Worm (Caenorhabditis elegans): Measurements from ENCODE around the gene F13H6.5.
A peak's percentile ranks its signal among the peaks of the same experiment; 100 is the strongest.

F13H6.5 gene

DNA sequence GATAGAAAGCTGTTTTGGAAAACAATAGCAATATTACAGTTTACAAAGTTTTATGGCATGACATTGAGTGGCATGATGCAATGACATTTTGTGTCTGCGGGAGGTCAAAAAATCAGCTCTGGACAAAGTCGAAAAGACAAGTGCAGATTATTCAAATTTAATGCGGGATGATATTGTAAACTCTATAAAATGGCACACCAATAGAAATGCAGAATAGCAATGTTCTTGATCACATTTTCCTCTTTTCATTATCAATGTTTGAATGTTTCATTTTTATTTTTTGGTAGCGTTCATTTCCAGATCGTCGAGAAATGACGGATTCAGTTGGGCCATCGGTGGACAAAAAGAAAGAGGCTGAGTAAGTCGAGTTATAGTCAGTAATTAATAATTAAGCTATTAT lies 45.8 kb downstream of the F13H6.5 start, which contains the start of gene T28C12.2:
T28C12.2 (plus strand) TSS at position 301 of the 400 bp plus-strand sequence.
- TF ChIP-seq tlf-1 (GFP tag; optimal IDR thresholded peaks at IDR 0.05) (no peak), aptf-2 (GFP tag; conservative IDR thresholded peaks at IDR 0.05) (no peak), efl-1 (GFP tag; optimal IDR thresholded peaks at IDR 0.05) (no peak)

DNA sequence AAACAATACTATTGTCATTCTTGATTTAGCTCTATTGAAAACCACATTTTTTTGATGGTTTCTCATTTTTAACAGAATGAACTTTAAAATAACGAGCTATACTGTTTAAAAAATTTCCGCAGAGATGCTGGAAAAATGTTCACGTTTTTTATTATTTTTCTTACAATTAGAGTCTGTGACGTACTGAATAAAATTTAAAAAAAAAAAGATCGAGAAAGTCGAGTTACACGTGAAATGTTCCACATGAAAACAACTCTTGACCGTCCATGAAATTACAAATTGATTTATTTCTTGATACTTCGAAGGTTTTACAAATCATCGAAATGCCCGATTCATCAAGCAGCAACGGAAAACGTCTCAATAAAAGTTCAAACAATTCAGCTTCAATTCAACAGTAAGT lies 47.8 kb downstream of the F13H6.5 start, which contains the start of gene fbxa-202:
fbxa-202 (plus strand) TSS at position 301 of the 400 bp plus-strand sequence.
- TF ChIP-seq lsy-27 (tag; optimal IDR thresholded peaks at IDR 0.05; ENCODE audit: borderline replicate concordance, insufficient read depth) = no peak
- TF ChIP-seq lin-26 (GFP tag; IDR thresholded peaks at IDR 0.05) = no peak
- TF ChIP-seq B0035.1 (tag; optimal IDR thresholded peaks at IDR 0.05) = no peak
- TF ChIP-seq T07F8.4 (tag; optimal IDR thresholded peaks at IDR 0.05) = no peak
- TF ChIP-seq nhr-120 (GFP tag; IDR thresholded peaks at IDR 0.05) = no peak
- TF ChIP-seq cebp-2 (GFP tag; IDR thresholded peaks at IDR 0.05) = no peak
- TF ChIP-seq F55B11.4 (tag; optimal IDR thresholded peaks at IDR 0.05; ENCODE audit: borderline replicate concordance, insufficient read depth) = no peak
- no peak for TF ChIP-seq F22D6.2 (tag; optimal IDR thresholded peaks at IDR 0.05)
- TF ChIP-seq nfya-2 (GFP tag; IDR thresholded peaks at IDR 0.05) = no peak
- TF ChIP-seq attf-6 (GFP tag; IDR thresholded peaks at IDR 0.05) = no peak

DNA sequence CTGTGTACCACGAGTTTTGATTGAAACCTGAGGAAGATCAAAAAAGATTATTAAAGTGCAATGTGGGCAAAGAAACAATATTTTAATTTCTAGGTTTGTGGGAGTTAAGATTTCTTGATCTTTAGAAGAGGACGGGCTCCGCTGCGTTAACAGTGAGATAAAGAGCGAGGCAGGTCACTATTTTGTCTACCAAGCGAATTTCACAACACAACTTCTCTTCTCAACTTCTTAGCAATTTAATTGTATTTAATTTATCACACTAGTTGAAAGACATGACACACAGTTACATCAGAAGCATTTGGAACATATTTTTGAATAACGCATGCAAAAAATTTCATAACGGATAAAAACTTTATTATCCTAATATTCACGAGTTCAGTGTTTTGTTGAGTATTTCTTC lies 48.4 kb downstream of the F13H6.5 start:
- no peak for TF ChIP-seq nhr-90 (tag; optimal IDR thresholded peaks at IDR 0.05)
- no peak for TF ChIP-seq ZK185.1 (tag; optimal IDR thresholded peaks at IDR 0.05; ENCODE audit: poor library complexity, severe bottlenecking)
- TF ChIP-seq ceh-79 (tag; optimal IDR thresholded peaks at IDR 0.05) = no peak
- no peak for TF ChIP-seq attf-6 (GFP tag; IDR thresholded peaks at IDR 0.05)
- TF ChIP-seq dox-1 (GFP tag; IDR thresholded peaks at IDR 0.05) = peak; percentile 46
- TF ChIP-seq Y53F4B.3 (GFP tag; IDR thresholded peaks at IDR 0.05) = no peak
- no peak for TF ChIP-seq T07F8.4 (tag; optimal IDR thresholded peaks at IDR 0.05)
- no peak for TF ChIP-seq F57A8.1 (GFP tag; optimal IDR thresholded peaks at IDR 0.05)
- TF ChIP-seq fkh-3 (tag; optimal IDR thresholded peaks at IDR 0.05) = no peak
- no peak for TF ChIP-seq sea-2 (GFP tag; IDR thresholded peaks at IDR 0.05)
- no peak for TF ChIP-seq C17E4.6 (GFP tag; IDR thresholded peaks at IDR 0.05)
- no peak for TF ChIP-seq pbrm-1 (GFP tag; IDR thresholded peaks at IDR 0.05)
- TF ChIP-seq mes-4 (tag; optimal IDR thresholded peaks at IDR 0.05) = no peak
- peak; percentile 72; the same call in 1 of the 2 replicates for TF ChIP-seq Y53G8AR.9 (GFP tag; conservative IDR thresholded peaks at IDR 0.05)
- peak; percentile 28 for TF ChIP-seq chd-7 (tag; optimal IDR thresholded peaks at IDR 0.05)
- TF ChIP-seq hlh-12 (tag; optimal IDR thresholded peaks at IDR 0.05) = no peak
- no peak for TF ChIP-seq madf-8 (GFP tag; conservative IDR thresholded peaks at IDR 0.05)
- no peak for TF ChIP-seq B0261.1 (tag; optimal IDR thresholded peaks at IDR 0.05)
- TF ChIP-seq aptf-3 (GFP tag; IDR thresholded peaks at IDR 0.05) = no peak
- TF ChIP-seq madf-6 (GFP tag; IDR thresholded peaks at IDR 0.05) = no peak
- no peak for TF ChIP-seq pha-4 (tag; optimal IDR thresholded peaks at IDR 0.05)
- TF ChIP-seq lin-35 (GFP tag; optimal IDR thresholded peaks at IDR 0.05) = peak in 1 of 3 experiments; percentile 34
- TF ChIP-seq unc-130 (GFP tag; optimal IDR thresholded peaks at IDR 0.05) = no peak
- no peak for TF ChIP-seq lsy-27 (tag; optimal IDR thresholded peaks at IDR 0.05; ENCODE audit: borderline replicate concordance, insufficient read depth)
- TF ChIP-seq bed-2 (GFP tag; IDR thresholded peaks at IDR 0.05) = no peak
- peak; percentile 86 for TF ChIP-seq lin-26 (GFP tag; IDR thresholded peaks at IDR 0.05)
- no peak for TF ChIP-seq nfya-2 (GFP tag; IDR thresholded peaks at IDR 0.05)
- no peak for TF ChIP-seq K12H6.12 (tag; optimal IDR thresholded peaks at IDR 0.05)
- no peak for TF ChIP-seq ztf-18 (tag; optimal IDR thresholded peaks at IDR 0.05)
- no peak for TF ChIP-seq aptf-2 (GFP tag; conservative IDR thresholded peaks at IDR 0.05)
- TF ChIP-seq ztf-3 (GFP tag; optimal IDR thresholded peaks at IDR 0.05) = peak; percentile 50
- TF ChIP-seq attf-3 (GFP tag; conservative IDR thresholded peaks at IDR 0.05) = no peak
- no peak for TF ChIP-seq T26A5.8 (tag; optimal IDR thresholded peaks at IDR 0.05)
- TF ChIP-seq egl-44 (GFP tag; IDR thresholded peaks at IDR 0.05) = no peak
- peak; percentile 71; the same call in 1 of the 2 replicates for TF ChIP-seq nfyb-1 (GFP tag; IDR thresholded peaks at IDR 0.05)
- no peak for TF ChIP-seq tbx-9 (tag; optimal IDR thresholded peaks at IDR 0.05; ENCODE audit: borderline replicate concordance)
- no peak for TF ChIP-seq let-607 (tag; optimal IDR thresholded peaks at IDR 0.05)
- TF ChIP-seq Y79H2A.3 (GFP tag; conservative IDR thresholded peaks at IDR 0.05) = no peak

Data from whole organism, young adult.